Worm (Caenorhabditis elegans) whole organism, midembryonic: ENCODE results near the gene metl-18.

ENCODE experiments used
- flt-1 ChIP-seq: fragments of 200-800 bp; sonication (Bioruptor generic); IDR thresholded peaks from 2 replicates; pipeline ENCODE4 v1.3.6; 2022; ENCODE audit warnings: missing genetic modification characterization, missing compliant biosample characterization
- ztf-23 ChIP-seq: fragments of 200-800 bp; sonication (Bioruptor generic); IDR thresholded peaks from 2 replicates; pipeline ENCODE4 v1.3.6; 2022; ENCODE audit warnings: missing genetic modification reagents, missing genetic modification characterization, missing compliant biosample characterization

- TF ChIP-seq flt-1 (GFP tag; lab: Robert Waterston, UW) (no peak), ztf-23 (GFP tag; lab: Robert Waterston, UW) (no peak)
Measured at ce11 chrIII:3444139-3444538, 18.6 kb downstream of the metl-18 start, which contains the start of gene spe-41.
